Fruit fly (Drosophila melanogaster): ENCODE measurements around the gene scpr-B.

dm6 chr3R:11272667-11273066, 31.9 kb upstream of the scpr-B start:
- TF ChIP-seq Snoo (tag; optimal IDR thresholded peaks at IDR 0.05): no peak
- TF ChIP-seq gl (tag; optimal IDR thresholded peaks at IDR 0.05): no peak
- TF ChIP-seq CG9948 (tag; optimal IDR thresholded peaks at IDR 0.05): no peak
- no peak for TF ChIP-seq EcR (GFP tag; optimal IDR thresholded peaks at IDR 0.05)

All from whole organism, pupa.